Worm (Caenorhabditis elegans) whole organism, L4 larva: ENCODE data around the gene F53F4.2.

ENCODE experiments used
- F37D6.2 ChIP-seq: sonication (generic microtip); optimal IDR thresholded peaks from 2 replicates; lab custom pipeline; 2016; ENCODE audit warnings: mild to moderate bottlenecking, missing genetic modification characterization, missing compliant biosample characterization
- F44E2.7 ChIP-seq: fragments of 200-800 bp; sonication (Bioruptor generic); IDR thresholded peaks from 2 replicates; pipeline ENCODE4 v2.1.2; 2022; ENCODE audit warnings: missing genetic modification characterization, missing compliant biosample characterization
- T20F7.1 ChIP-seq: fragments of 200-800 bp; sonication (Bioruptor generic); optimal IDR thresholded peaks from 2 replicates; lab custom pipeline; 2018; ENCODE audit warnings: mild to moderate bottlenecking, missing genetic modification characterization, missing compliant biosample characterization
- Y105C5A.15 ChIP-seq: fragments of 200-800 bp; sonication (Bioruptor generic); IDR thresholded peaks from 2 replicates; pipeline ENCODE4 v1.3.6; 2022; ENCODE audit warnings: missing genetic modification characterization, missing compliant biosample characterization
- aha-1 ChIP-seq: fragments of 150-350 bp; peaks from one replicate; lab custom pipeline; 2014; ENCODE audit warnings: missing biosample characterization, missing genetic modification characterization
- ceh-44 ChIP-seq: fragments of 200-800 bp; sonication (Bioruptor generic); IDR thresholded peaks from 2 replicates; pipeline ENCODE4 v1.3.6; 2022; ENCODE audit warnings: missing genetic modification reagents, missing genetic modification characterization, missing compliant biosample characterization
- ceh-62 ChIP-seq: sonication (generic microtip); optimal IDR thresholded peaks from 2 replicates; lab custom pipeline; 2017; ENCODE audit warnings: missing biosample characterization, missing genetic modification characterization
- daf-16 ChIP-seq, 3 experiments: sonication (generic microtip); optimal IDR thresholded peaks; 2 replicates each; lab custom pipeline; 2016 to 2017; ENCODE audit warnings: missing genetic modification characterization in 3 of 3, missing genetic modification reagents in 3 of 3, mild to moderate bottlenecking in 2 of 3, missing compliant biosample characterization in 2 of 3, missing biosample characterization in 1 of 3, moderate library complexity in 1 of 3
- dmd-6 ChIP-seq: fragments of 200-800 bp; sonication (Bioruptor generic); IDR thresholded peaks from 2 replicates; pipeline ENCODE4 v1.3.6; 2022; ENCODE audit warnings: missing genetic modification reagents, missing genetic modification characterization, missing compliant biosample characterization
- dmd-8 ChIP-seq: fragments of 200-800 bp; sonication (Bioruptor generic); IDR thresholded peaks from 2 replicates; pipeline ENCODE4 v1.3.6; 2022; ENCODE audit warnings: missing genetic modification characterization, missing compliant biosample characterization
- dve-1 ChIP-seq: sonication (generic microtip); optimal IDR thresholded peaks from 2 replicates; lab custom pipeline; 2017; ENCODE audit warnings: antibody characterized with exemption, mild to moderate bottlenecking, missing genetic modification characterization, missing compliant biosample characterization; ENCODE audit not compliant: insufficient read depth
- fos-1 ChIP-seq: fragments of 150-350 bp; optimal IDR thresholded peaks from 2 replicates; lab custom pipeline; 2014; ENCODE audit warnings: missing biosample characterization, missing genetic modification characterization
- gei-8 ChIP-seq: fragments of 200-800 bp; sonication (Bioruptor generic); optimal IDR thresholded peaks from 2 replicates; lab custom pipeline; 2018; ENCODE audit warnings: mild to moderate bottlenecking, missing genetic modification characterization, missing compliant biosample characterization
- hlh-11 ChIP-seq: fragments of 200-800 bp; sonication (Bioruptor generic); optimal IDR thresholded peaks from 2 replicates; lab custom pipeline; 2018; ENCODE audit warnings: mild to moderate bottlenecking, missing genetic modification characterization, missing compliant biosample characterization
- hlh-30 ChIP-seq: sonication (generic microtip); optimal IDR thresholded peaks from 2 replicates; lab custom pipeline; 2017; ENCODE audit warnings: antibody characterized with exemption, mild to moderate bottlenecking, missing genetic modification characterization, missing compliant biosample characterization; ENCODE audit not compliant: insufficient read depth
- hmg-1.1 ChIP-seq: fragments of 200-800 bp; sonication (Bioruptor generic); IDR thresholded peaks from 2 replicates; pipeline ENCODE4 v1.3.6; 2022; ENCODE audit warnings: missing genetic modification reagents, missing genetic modification characterization, missing compliant biosample characterization
- madf-9 ChIP-seq: fragments of 200-800 bp; sonication (Bioruptor generic); conservative IDR thresholded peaks from 2 replicates; pipeline ENCODE4 v1.3.6; 2022; ENCODE audit warnings: missing genetic modification reagents, missing genetic modification characterization, missing compliant biosample characterization
- mxl-3 ChIP-seq: fragments of 200-800 bp; sonication (Bioruptor generic); optimal IDR thresholded peaks from 2 replicates; lab custom pipeline; 2018; ENCODE audit warnings: mild to moderate bottlenecking, missing genetic modification characterization, missing compliant biosample characterization
- nhr-10 ChIP-seq: fragments of 150-350 bp; optimal IDR thresholded peaks from 2 replicates; lab custom pipeline; 2014; ENCODE audit warnings: missing biosample characterization, missing genetic modification characterization
- nhr-11 ChIP-seq: fragments of 150-350 bp; optimal IDR thresholded peaks from 2 replicates; lab custom pipeline; 2014; ENCODE audit warnings: missing biosample characterization, missing genetic modification characterization
- nhr-28 ChIP-seq: fragments of 150-350 bp; optimal IDR thresholded peaks from 2 replicates; lab custom pipeline; 2014; ENCODE audit warnings: missing biosample characterization, missing genetic modification characterization
- nhr-48 ChIP-seq: sonication (generic microtip); optimal IDR thresholded peaks from 2 replicates; lab custom pipeline; 2016; ENCODE audit warnings: mild to moderate bottlenecking, missing genetic modification characterization, missing compliant biosample characterization
- nhr-6 ChIP-seq: fragments of 150-350 bp; optimal IDR thresholded peaks from 2 replicates; lab custom pipeline; 2014; ENCODE audit warnings: missing biosample characterization, missing genetic modification characterization
- nhr-76 ChIP-seq: fragments of 150-350 bp; optimal IDR thresholded peaks from 2 replicates; lab custom pipeline; 2014; ENCODE audit warnings: missing biosample characterization, missing genetic modification characterization
- pha-4 ChIP-seq, 2 experiments: fragments of 150-350 bp in 1 of 2; fragments of 200-800 bp in 1 of 2; sonication (Bioruptor generic) in 1 of 2; IDR thresholded peaks in 1 of 2; optimal IDR thresholded peaks in 1 of 2; 2 replicates each; pipeline versions ENCODE4 v1.3.6 to Lab custom; 2014 to 2022; ENCODE audit warnings: missing genetic modification characterization in 2 of 2, missing genetic modification reagents in 2 of 2, missing biosample characterization in 1 of 2, missing compliant biosample characterization in 1 of 2
- pqm-1 ChIP-seq: sonication (generic microtip); optimal IDR thresholded peaks from 2 replicates; lab custom pipeline; 2017; ENCODE audit warnings: missing biosample characterization, missing genetic modification characterization
- tra-1 ChIP-seq: fragments of 200-800 bp; sonication (Bioruptor generic); IDR thresholded peaks from 2 replicates; pipeline ENCODE4 v1.3.6; 2022; ENCODE audit warnings: missing genetic modification reagents, missing genetic modification characterization, missing compliant biosample characterization
- unc-62 ChIP-seq, 3 experiments: fragments of 150-350 bp in 1 of 3; sonication (generic microtip); optimal IDR thresholded peaks in 2 of 3; peaks in 1 of 3; 1 replicate in 1 of 3; 2 replicates in 2 of 3; lab custom pipeline; 2014 to 2017; ENCODE audit warnings: missing biosample characterization in 3 of 3, missing genetic modification characterization in 3 of 3, missing genetic modification reagents in 3 of 3, missing genotype in 1 of 3
- zip-11 ChIP-seq: fragments of 200-800 bp; sonication (Bioruptor generic); IDR thresholded peaks from 2 replicates; pipeline ENCODE4 v1.3.6; 2022; ENCODE audit warnings: missing genetic modification characterization, missing compliant biosample characterization

F53F4.2 gene

ce11 chrV:13580696-13581095 is 8.7 kb downstream of the F53F4.2 start, which contains the start of gene C50B8.5 (continued):
- TF ChIP-seq pha-4 (GFP tag; IDR thresholded peaks at IDR 0.05; lab: Robert Waterston, UW) (no peak), pha-4 (tag; optimal IDR thresholded peaks at IDR 0.05; lab: Kevin White, UChicago) (no peak), fos-1 (no peak), nhr-6 (tag; lab: Kevin White, UChicago) (peak; percentile 88), dmd-8 (GFP tag; lab: Robert Waterston, UW) (no peak)

- TF ChIP-seq hlh-11 (peak; percentile 36), pqm-1 (tag; lab: Kevin White, UChicago) (peak; percentile 91), nhr-28 (tag; lab: Kevin White, UChicago) (peak; percentile 50), nhr-76 (tag; lab: Kevin White, UChicago) (no peak), madf-9 (no peak), mxl-3 (GFP tag; lab: Kevin White, UChicago) (peak; percentile 26), unc-62 (GFP tag; optimal IDR thresholded peaks at IDR 0.05 in 1 of 2; lab: Kevin White, UChicago) (peak in 1 of 2 experiments; percentile 64), unc-62 (tag; optimal IDR thresholded peaks at IDR 0.05; lab: Kevin White, UChicago) (no peak), ceh-62 (tag; lab: Kevin White, UChicago) (no peak), hmg-1.1 (GFP tag; lab: Robert Waterston, UW) (no peak), daf-16 (GFP tag; optimal IDR thresholded peaks at IDR 0.05; lab: Kevin White, UChicago) (no peak), daf-16 (tag; optimal IDR thresholded peaks at IDR 0.05; lab: Kevin White, UChicago) (peak; percentile 77), dmd-6 (GFP tag; lab: Robert Waterston, UW) (peak; percentile 41; the same call in 1 of the 2 replicates), dve-1 (tag; lab: Kevin White, UChicago) (peak; percentile 34), aha-1 (tag; lab: Kevin White, UChicago) (no peak)
Observed at ce11 chrV:13578637-13579036, 10.8 kb downstream of the F53F4.2 start, which contains the start of gene C50B8.6. Gene C50B8.6 (plus strand): TSS chrV:13578972.

- peak; percentile 58 for TF ChIP-seq pqm-1 (tag; lab: Kevin White, UChicago)
- peak; percentile 64; the same call in 1 of the 2 replicates for TF ChIP-seq dmd-6 (GFP tag; lab: Robert Waterston, UW)
- no peak for TF ChIP-seq daf-16 (GFP tag; optimal IDR thresholded peaks at IDR 0.05; lab: Kevin White, UChicago)
- peak; percentile 7 for TF ChIP-seq daf-16 (tag; optimal IDR thresholded peaks at IDR 0.05; lab: Kevin White, UChicago)
- TF ChIP-seq nhr-28 (tag; lab: Kevin White, UChicago): peak; percentile 18
- no peak for TF ChIP-seq nhr-11
- TF ChIP-seq ceh-62 (tag; lab: Kevin White, UChicago): no peak
Observed at ce11 chrV:13577463-13577862, 11.9 kb downstream of the F53F4.2 start.

ce11 chrV:13576828-13577227 is 12.6 kb downstream of the F53F4.2 start:
- no peak for TF ChIP-seq F37D6.2 (tag; lab: Kevin White, UChicago)
- TF ChIP-seq pqm-1 (tag; lab: Kevin White, UChicago): peak; percentile 66
- peak; percentile 40 for TF ChIP-seq dve-1 (tag; lab: Kevin White, UChicago)
- TF ChIP-seq F44E2.7 (GFP tag; lab: Robert Waterston, UW): no peak
- peak; percentile 36 for TF ChIP-seq nhr-6 (tag; lab: Kevin White, UChicago)
- TF ChIP-seq hlh-11: peak; percentile 34
- TF ChIP-seq hlh-30 (tag; lab: Kevin White, UChicago): peak; percentile 31
- no peak for TF ChIP-seq ceh-44 (GFP tag; lab: Robert Waterston, UW)
- no peak for TF ChIP-seq T20F7.1
- no peak for TF ChIP-seq nhr-10 (tag; lab: Kevin White, UChicago)
- TF ChIP-seq nhr-48 (tag; lab: Kevin White, UChicago): no peak
- no peak for TF ChIP-seq madf-9
- peak; percentile 0 for TF ChIP-seq aha-1 (tag; lab: Kevin White, UChicago)
- no peak for TF ChIP-seq tra-1 (GFP tag; lab: Robert Waterston, UW)
- 0 out of 2 replicates have a peak, but pooled peaks have one; percentile 24 for TF ChIP-seq dmd-6 (GFP tag; lab: Robert Waterston, UW)
- TF ChIP-seq gei-8 (GFP tag; lab: Kevin White, UChicago): no peak
- no peak for TF ChIP-seq Y105C5A.15 (GFP tag; lab: Robert Waterston, UW)
- peak; percentile 52 for TF ChIP-seq nhr-28 (tag; lab: Kevin White, UChicago)
- no peak for TF ChIP-seq dmd-8 (GFP tag; lab: Robert Waterston, UW)
- no peak for TF ChIP-seq daf-16 (GFP tag; optimal IDR thresholded peaks at IDR 0.05; lab: Kevin White, UChicago)
- peak; percentile 93 for TF ChIP-seq daf-16 (tag; optimal IDR thresholded peaks at IDR 0.05; lab: Kevin White, UChicago)
- no peak for TF ChIP-seq zip-11 (GFP tag; lab: Robert Waterston, UW)
